Worm (Caenorhabditis elegans) whole organism, dauer: ENCODE results near the gene gar-3.

ENCODE experiments used
- unc-62 ChIP-seq: sonication (generic microtip); optimal IDR thresholded peaks from 2 replicates; lab custom pipeline; 2017; ENCODE audit warnings: missing biosample characterization, missing genetic modification reagents, missing genetic modification characterization

Gene gar-3

DNA sequence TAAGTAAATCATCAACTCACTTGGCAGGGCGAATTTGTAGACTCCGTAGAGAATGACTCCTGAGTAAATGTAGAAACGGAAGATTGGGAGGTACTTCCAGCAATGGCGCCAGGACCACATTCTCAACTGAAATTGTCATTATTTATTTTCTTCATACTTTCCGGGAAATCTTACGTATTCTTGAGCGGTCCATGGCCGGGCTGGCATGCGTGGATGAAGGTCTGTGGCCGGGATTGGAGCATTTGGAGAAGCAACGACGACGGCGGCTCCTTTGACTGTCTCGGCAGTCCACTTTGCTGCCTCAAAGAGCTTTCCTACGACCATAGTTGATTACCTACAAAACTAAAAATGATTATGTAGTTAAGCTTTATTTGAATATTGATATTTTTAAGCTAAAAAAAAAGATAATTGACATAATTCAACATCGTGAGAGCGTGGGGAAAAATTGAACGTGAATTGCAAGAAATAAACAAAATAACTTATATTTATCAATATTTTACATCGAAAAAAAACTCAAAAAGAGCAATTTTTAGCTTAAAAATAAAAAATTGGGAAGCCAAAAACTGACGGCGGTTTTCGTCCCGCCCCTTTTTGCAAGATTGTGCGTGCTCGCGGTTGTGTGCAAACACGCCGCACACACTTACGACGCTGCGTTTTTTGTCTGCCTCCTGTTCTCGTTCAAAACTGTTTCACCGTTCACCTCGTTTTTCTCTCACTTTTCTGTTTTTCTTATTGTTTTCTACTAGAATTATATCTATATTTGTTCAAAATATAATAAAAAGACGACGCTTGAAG, 55.5 kb downstream of the gar-3 start, which contains the start of gene ril-1:
TSS of gene ril-1 (minus strand) at position 342 of the 795 bp plus-strand sequence.
- no peak for TF ChIP-seq unc-62 (GFP tag; lab: Kevin White, UChicago)

- TF ChIP-seq unc-62 (GFP tag; lab: Kevin White, UChicago), result no peak
These were observed 56.4 kb downstream of the gar-3 start, which contains the start of gene C53A5.2 for ce11 chrV:14523105-14523504. Gene C53A5.2 (minus strand): TSS chrV:14523205.

ce11 chrV:14522514-14522913, 57.0 kb downstream of the gar-3 start, which contains the start of gene C53A5.16:
Gene C53A5.16 (minus strand): TSS chrV:14522614.
- TF ChIP-seq unc-62 (GFP tag; lab: Kevin White, UChicago), result no peak

DNA sequence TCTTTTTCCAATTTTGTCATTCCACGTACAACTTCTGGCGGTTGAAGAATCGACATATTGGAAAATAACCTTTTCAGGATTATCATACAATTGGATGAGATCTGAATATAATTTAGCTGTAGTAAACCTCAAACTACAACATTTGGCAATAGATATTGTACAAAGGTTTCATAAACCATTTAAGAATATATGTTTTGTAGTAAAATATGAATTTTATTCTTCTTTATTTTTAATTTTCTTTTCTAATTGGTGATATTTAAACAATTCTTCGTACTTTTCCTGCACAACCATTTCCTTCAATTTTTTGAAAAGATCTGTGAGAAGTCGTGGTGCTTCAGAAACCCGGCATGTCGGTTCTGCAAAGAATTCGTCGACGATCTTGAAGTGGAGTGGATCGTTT, 58.5 kb downstream of the gar-3 start, which contains the start of gene C53A5.17:
TSS of gene C53A5.17 (minus strand) at position 101 of the 400 bp plus-strand sequence.
- no peak for TF ChIP-seq unc-62 (GFP tag; lab: Kevin White, UChicago)

- no peak for TF ChIP-seq unc-62 (GFP tag; lab: Kevin White, UChicago)
These were observed 60.3 kb downstream of the gar-3 start, which contains the start of gene R02D5.8 for ce11 chrV:14519268-14519667. Gene R02D5.8 (minus strand): TSS chrV:14519368.

DNA sequence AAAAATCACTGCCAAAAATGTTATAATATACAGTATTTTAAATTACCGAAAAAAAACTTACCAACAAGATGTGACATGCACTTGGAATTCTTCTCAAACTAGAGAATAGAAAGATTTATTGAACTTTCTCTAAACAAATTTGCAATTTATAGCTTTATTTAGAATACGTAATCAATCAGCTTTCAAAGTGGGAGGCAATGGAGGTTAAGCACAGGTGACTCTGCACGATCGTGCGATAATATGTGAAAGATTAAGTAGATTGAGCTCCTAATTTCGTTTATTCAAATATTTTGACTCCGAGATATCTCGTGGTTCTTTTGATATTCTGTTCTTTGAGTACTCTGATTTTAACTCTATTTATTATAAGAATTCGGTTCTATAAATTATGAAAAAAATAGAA, 61.5 kb downstream of the gar-3 start, which contains the start of gene R02D5.6:
TSS of gene R02D5.6 (minus strand) at position 101 of the 400 bp plus-strand sequence.
- TF ChIP-seq unc-62 (GFP tag; lab: Kevin White, UChicago), result no peak
